Fruit fly (Drosophila melanogaster): ENCODE data around the gene CG32115.
A peak's percentile ranks its signal among the peaks of the same experiment; 100 is the strongest.

DNA sequence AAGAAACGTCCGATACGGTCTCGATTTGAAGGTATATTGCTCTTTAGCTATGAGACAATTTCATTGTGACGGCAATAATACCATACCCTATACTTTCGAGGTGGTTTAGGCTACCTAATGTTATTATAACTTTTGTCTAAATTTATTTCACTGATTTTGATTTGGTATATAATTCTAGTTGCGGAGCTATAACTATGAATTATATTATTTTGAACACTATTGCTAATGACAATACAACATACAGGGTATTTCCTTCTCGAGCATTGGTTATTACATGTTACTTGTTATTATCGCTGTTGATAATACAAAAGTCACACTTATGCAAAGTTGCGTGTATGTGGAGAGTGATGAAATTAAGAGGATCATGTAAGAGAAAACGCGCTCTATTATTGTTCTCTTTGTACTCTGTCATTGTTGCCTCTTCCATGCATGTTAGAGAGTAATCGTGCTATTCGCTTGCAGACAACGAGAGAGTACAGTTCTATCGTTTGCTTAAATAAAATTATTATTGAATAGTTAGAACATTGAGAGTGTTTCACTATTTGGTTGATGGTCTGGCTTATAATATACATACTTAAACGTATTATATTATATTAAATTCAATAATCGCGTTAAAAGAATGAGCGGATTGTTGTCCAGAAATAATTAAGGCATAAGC is at the start of gene CG32115:
- TF ChIP-seq Nf-YA (GFP tag; IDR thresholded peaks at IDR 0.05) (peak; percentile 86), Opbp (GFP tag; IDR thresholded peaks at IDR 0.05; ENCODE audit: partially characterized antibody) (no peak), ab (GFP tag; optimal IDR thresholded peaks at IDR 0.05) (peak; percentile 63), Hr78 (GFP tag; optimal IDR thresholded peaks at IDR 0.05) (no peak), psq (GFP tag; optimal IDR thresholded peaks at IDR 0.05) (peak; percentile 62), gcm (GFP tag; optimal IDR thresholded peaks at IDR 0.05) (no peak)
